Worm (Caenorhabditis elegans): ENCODE results near the gene F56D6.11.

The F56D6.11 gene

ce11 chrIV:3907506-3908188 lies 1.4 kb upstream of the F56D6.11 start, which contains the start of the genes F56D6.22 and F56D6.12:
TSS of gene F56D6.22 (minus strand) at chrIV:3907606.
TSS of gene F56D6.12 (plus strand) at chrIV:3908138.
- TF ChIP-seq daf-12 (tag; optimal IDR thresholded peaks at IDR 0.05) (no peak), snpc-1.2 (GFP tag; IDR thresholded peaks at IDR 0.05) (no peak), cey-2 (tag; optimal IDR thresholded peaks at IDR 0.05; ENCODE audit: borderline replicate concordance, insufficient read depth) (no peak), lin-39 (tag; optimal IDR thresholded peaks at IDR 0.05) (no peak), unc-62 (GFP tag; optimal IDR thresholded peaks at IDR 0.05 in 1 of 2) (no peak), unc-62 (tag; optimal IDR thresholded peaks at IDR 0.05) (no peak)

ce11 chrIV:3904620-3905019 lies 1.7 kb downstream of the F56D6.11 start, which contains the start of gene F56D6.21:
TSS of gene F56D6.21 (plus strand) at chrIV:3904920.
- no peak for TF ChIP-seq snpc-4 (tag; optimal IDR thresholded peaks at IDR 0.05)
- TF ChIP-seq nhr-48 (tag; optimal IDR thresholded peaks at IDR 0.05) = no peak
- TF ChIP-seq ceh-28 (tag; optimal IDR thresholded peaks at IDR 0.05) = no peak
- TF ChIP-seq hif-1 (tag; optimal IDR thresholded peaks at IDR 0.05) = no peak
- no peak for TF ChIP-seq zfp-2 (tag; optimal IDR thresholded peaks at IDR 0.05)
- TF ChIP-seq ceh-32 (tag; optimal IDR thresholded peaks at IDR 0.05; ENCODE audit: poor library complexity) = no peak
- no peak for TF ChIP-seq pqm-1 (tag; optimal IDR thresholded peaks at IDR 0.05)
- no peak for TF ChIP-seq F37D6.2 (tag; optimal IDR thresholded peaks at IDR 0.05)
- TF ChIP-seq lin-15B (tag; optimal IDR thresholded peaks at IDR 0.05) = no peak
- no peak for TF ChIP-seq hlh-11 (tag; optimal IDR thresholded peaks at IDR 0.05)
- TF ChIP-seq lim-7 (GFP tag; IDR thresholded peaks at IDR 0.05) = no peak
- TF ChIP-seq F49E8.2 (tag; optimal IDR thresholded peaks at IDR 0.05; ENCODE audit: borderline replicate concordance) = no peak
- no peak for TF ChIP-seq mdt-29 (GFP tag; IDR thresholded peaks at IDR 0.05)
- TF ChIP-seq Y5F2A.4 (GFP tag; optimal IDR thresholded peaks at IDR 0.05) = no peak
- TF ChIP-seq unc-39 (tag; optimal IDR thresholded peaks at IDR 0.05) = no peak
- TF ChIP-seq nhr-42 (GFP tag; IDR thresholded peaks at IDR 0.05) = no peak
- TF ChIP-seq dmd-8 (GFP tag; IDR thresholded peaks at IDR 0.05) = no peak

DNA sequence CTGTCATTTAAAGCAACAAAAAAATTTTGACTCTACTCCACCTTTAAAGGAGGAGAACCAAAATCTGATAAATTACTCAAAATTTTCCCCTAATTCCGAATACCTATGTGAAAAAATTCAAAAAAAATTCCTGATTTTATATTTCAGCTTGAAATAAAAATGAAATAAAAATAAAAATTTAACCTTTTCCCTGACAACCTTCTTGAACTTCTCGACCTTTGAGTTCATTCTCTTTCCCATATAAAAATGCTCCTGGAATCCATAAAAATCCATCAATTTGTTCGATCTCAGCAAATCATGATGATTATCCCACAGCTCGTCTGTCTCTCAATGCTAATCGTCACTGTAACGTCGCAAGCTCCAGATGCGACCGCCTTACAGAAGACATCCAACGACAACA lies 3.3 kb downstream of the F56D6.11 start, which contains the start of gene F56D6.6:
Gene F56D6.6, plus strand, starts transcription at position 301 of the 400 bp plus-strand sequence.
- TF ChIP-seq nhr-102 (tag; optimal IDR thresholded peaks at IDR 0.05) = no peak
- no peak for TF ChIP-seq hif-1 (tag; optimal IDR thresholded peaks at IDR 0.05)
- no peak for TF ChIP-seq pha-4 (GFP tag; IDR thresholded peaks at IDR 0.05)
- no peak for TF ChIP-seq pha-4 (tag; optimal IDR thresholded peaks at IDR 0.05)
- TF ChIP-seq dpl-1 (GFP tag; optimal IDR thresholded peaks at IDR 0.05) = no peak
- no peak for TF ChIP-seq lin-38 (GFP tag; IDR thresholded peaks at IDR 0.05)
- no peak for TF ChIP-seq nhr-76 (tag; optimal IDR thresholded peaks at IDR 0.05)
- TF ChIP-seq Y75B8A.6 (GFP tag; IDR thresholded peaks at IDR 0.05) = no peak
- no peak for TF ChIP-seq hlh-30 (tag; optimal IDR thresholded peaks at IDR 0.05; ENCODE audit: insufficient read depth)
- no peak for TF ChIP-seq nhr-10 (tag; optimal IDR thresholded peaks at IDR 0.05)
- no peak for TF ChIP-seq aly-2 (tag; optimal IDR thresholded peaks at IDR 0.05)
- TF ChIP-seq lin-13 (GFP tag; optimal IDR thresholded peaks at IDR 0.05) = no peak
- TF ChIP-seq saeg-2 (GFP tag; IDR thresholded peaks at IDR 0.05) = no peak
- no peak for TF ChIP-seq Y105C5A.15 (GFP tag; IDR thresholded peaks at IDR 0.05)
- TF ChIP-seq ama-1 (optimal IDR thresholded peaks at IDR 0.05) = no peak
- no peak for TF ChIP-seq mdt-29 (GFP tag; IDR thresholded peaks at IDR 0.05)
- TF ChIP-seq madf-9 (GFP tag; conservative IDR thresholded peaks at IDR 0.05) = no peak
- TF ChIP-seq F37D6.2 (tag; optimal IDR thresholded peaks at IDR 0.05) = no peak
- TF ChIP-seq lin-39 (tag; optimal IDR thresholded peaks at IDR 0.05) = no peak
- TF ChIP-seq nhr-11 (tag; optimal IDR thresholded peaks at IDR 0.05) = no peak
- TF ChIP-seq T26A8.4 (GFP tag; IDR thresholded peaks at IDR 0.05) = no peak
